Fruit fly (Drosophila melanogaster) Kc167 (cell line): ENCODE results near the gene Rheb.

Source experiments
- Myc ChIP-seq: fragments of >200 bp; optimal IDR thresholded peaks from 2 replicates; lab custom pipeline; 2017; ENCODE audit warnings: missing external identifiers
- Sin3A ChIP-seq: fragments of >200 bp; optimal IDR thresholded peaks from 2 replicates; lab custom pipeline; 2018; ENCODE audit warnings: missing external identifiers
- h ChIP-seq: fragments of >200 bp; optimal IDR thresholded peaks from 3 replicates; lab custom pipeline; 2018; ENCODE audit warnings: missing external identifiers
- insv ChIP-seq: fragments of >200 bp; optimal IDR thresholded peaks from 3 replicates; lab custom pipeline; 2018; ENCODE audit warnings: missing external identifiers
- psq ChIP-seq: fragments of >200 bp; optimal IDR thresholded peaks from 2 replicates; lab custom pipeline; 2017; ENCODE audit warnings: missing external identifiers
- ttk ChIP-seq: sonication (Bioruptor generic); optimal IDR thresholded peaks from 2 replicates; lab custom pipeline; 2017; ENCODE audit warnings: missing external identifiers

The Rheb gene

dm6 chr3R:5615484-5615883, 46.8 kb downstream of the Rheb start:
- TF ChIP-seq psq (lab: Kevin White, UChicago) = no peak
- no peak for TF ChIP-seq insv (lab: Kevin White, UChicago)
- TF ChIP-seq h (lab: Kevin White, UChicago) = no peak
- TF ChIP-seq Myc = no peak
- TF ChIP-seq ttk (lab: Kevin White, UChicago) = no peak
- TF ChIP-seq Sin3A (lab: Kevin White, UChicago) = no peak

- no peak for TF ChIP-seq insv (lab: Kevin White, UChicago)
- TF ChIP-seq Sin3A (lab: Kevin White, UChicago) = no peak
- TF ChIP-seq psq (lab: Kevin White, UChicago) = no peak
- TF ChIP-seq Myc = no peak
- no peak for TF ChIP-seq ttk (lab: Kevin White, UChicago)
- no peak for TF ChIP-seq h (lab: Kevin White, UChicago)
These were observed 49.4 kb downstream of the Rheb start for dm6 chr3R:5617923-5618623.
